Fruit fly (Drosophila melanogaster) whole organism, wandering third instar larva: ENCODE measurements around the gene spn-B.

ENCODE experiments used
- Mio ChIP-seq: sonication (Bioruptor generic); optimal IDR thresholded peaks from 2 replicates; lab custom pipeline; 2016; ENCODE audit warnings: missing biosample characterization, missing genetic modification characterization
- fru ChIP-seq: fragments of 200-800 bp; sonication (Bioruptor generic); optimal IDR thresholded peaks from 3 replicates; lab custom pipeline; 2016; ENCODE audit warnings: missing biosample characterization, mild to moderate bottlenecking, missing genetic modification characterization
- jim ChIP-seq: fragments of 175-275, 200-325 bp; sonication (Bioruptor generic); optimal IDR thresholded peaks from 2 replicates; lab custom pipeline; 2016; ENCODE audit warnings: missing biosample characterization, mild to moderate bottlenecking, missing genetic modification characterization
- lola ChIP-seq: fragments of >200 bp; optimal IDR thresholded peaks from 2 replicates; lab custom pipeline; 2017; ENCODE audit warnings: missing biosample characterization, missing genetic modification characterization
- pan ChIP-seq: fragments of >200 bp; optimal IDR thresholded peaks from 2 replicates; lab custom pipeline; 2017
- psq ChIP-seq: fragments of 200-800 bp; sonication (Bioruptor generic); optimal IDR thresholded peaks from 3 replicates; lab custom pipeline; 2017; ENCODE audit warnings: missing biosample characterization, mild to moderate bottlenecking, missing genetic modification characterization, moderate library complexity
- rgr ChIP-seq: fragments of 200-800 bp; sonication (Bioruptor generic); optimal IDR thresholded peaks from 3 replicates; lab custom pipeline; 2016; ENCODE audit warnings: missing biosample characterization, mild to moderate bottlenecking, missing genetic modification characterization
- usp ChIP-seq: fragments of >200 bp; optimal IDR thresholded peaks from 2 replicates; lab custom pipeline; 2017; ENCODE audit warnings: missing biosample characterization, missing genetic modification characterization

- TF ChIP-seq rgr (peak; percentile 73), fru (peak; percentile 65), lola (no peak), Mio (no peak), pan (no peak), psq (GFP tag; lab: Kevin White, UChicago) (peak; percentile 33), usp (GFP tag; lab: Kevin White, UChicago) (no peak), jim (GFP tag; lab: Kevin White, UChicago) (no peak)
These were observed 29.6 kb downstream of the spn-B start for dm6 chr3R:14357405-14357804.
